Worm (Caenorhabditis elegans) whole organism, young adult: Measurements from ENCODE around the gene F57C7.4.
A peak's percentile ranks its signal among the peaks of the same experiment; 100 is the strongest.

ENCODE experiments used
- B0261.1 ChIP-seq: sonication (generic microtip); optimal IDR thresholded peaks from 2 replicates; lab custom pipeline; 2016; ENCODE audit warnings: mild to moderate bottlenecking, missing genetic modification characterization, moderate library complexity, missing compliant biosample characterization
- B0336.3 ChIP-seq: fragments of 200-800 bp; sonication (Bioruptor generic); IDR thresholded peaks from 2 replicates; pipeline ENCODE4 v1.3.6; 2022; ENCODE audit warnings: missing genetic modification characterization, missing compliant biosample characterization
- C06A6.2 ChIP-seq: fragments of 200-800 bp; sonication (Bioruptor generic); conservative IDR thresholded peaks from 2 replicates; pipeline ENCODE4 v1.3.6; 2022; ENCODE audit warnings: missing genetic modification characterization, missing compliant biosample characterization
- F22D6.2 ChIP-seq: sonication (generic microtip); optimal IDR thresholded peaks from 2 replicates; lab custom pipeline; 2016; ENCODE audit warnings: mild to moderate bottlenecking, missing genetic modification characterization, missing compliant biosample characterization
- K11D2.4 ChIP-seq: fragments of 200-800 bp; sonication (Bioruptor generic); IDR thresholded peaks from 2 replicates; pipeline ENCODE4 v1.3.6; 2022; ENCODE audit warnings: missing genetic modification reagents, missing genetic modification characterization, missing compliant biosample characterization
- T07F8.4 ChIP-seq: sonication (generic microtip); optimal IDR thresholded peaks from 2 replicates; lab custom pipeline; 2016; ENCODE audit warnings: mild to moderate bottlenecking, missing genetic modification characterization, moderate library complexity, missing compliant biosample characterization
- T26A5.8 ChIP-seq: sonication (generic microtip); optimal IDR thresholded peaks from 2 replicates; lab custom pipeline; 2016; ENCODE audit warnings: missing genetic modification characterization, missing compliant biosample characterization
- Y53F4B.3 ChIP-seq: fragments of 200-800 bp; sonication (Bioruptor generic); IDR thresholded peaks from 2 replicates; pipeline ENCODE4 v1.3.6; 2022; ENCODE audit warnings: missing genetic modification reagents, missing genetic modification characterization, missing compliant biosample characterization
- Y56A3A.18 ChIP-seq: fragments of 200-800 bp; sonication (Bioruptor generic); IDR thresholded peaks from 2 replicates; pipeline ENCODE4 v1.3.6; 2022; ENCODE audit warnings: missing genetic modification reagents, missing genetic modification characterization, missing compliant biosample characterization
- Y67H2A.10 ChIP-seq: fragments of 200-800 bp; sonication (Bioruptor generic); conservative IDR thresholded peaks from 2 replicates; pipeline ENCODE4 v1.3.6; 2022; ENCODE audit warnings: missing genetic modification reagents, missing genetic modification characterization, missing compliant biosample characterization
- ama-1 ChIP-seq, 3 experiments: fragments of 150-350 bp in 1 of 3; sonication (generic microtip) in 2 of 3; optimal IDR thresholded peaks; 2 replicates each; lab custom pipeline; 2014 to 2018; ENCODE audit warnings: missing biosample characterization in 2 of 3, missing genetic modification characterization in 2 of 3, missing genetic modification reagents in 2 of 3
- aptf-2 ChIP-seq: fragments of 200-800 bp; sonication (Bioruptor generic); conservative IDR thresholded peaks from 2 replicates; pipeline ENCODE4 v1.3.6; 2022; ENCODE audit warnings: missing genetic modification reagents, missing genetic modification characterization, missing compliant biosample characterization
- atf-7 ChIP-seq: sonication (generic microtip); optimal IDR thresholded peaks from 2 replicates; lab custom pipeline; 2017; ENCODE audit warnings: mild to moderate bottlenecking, missing genetic modification characterization, missing compliant biosample characterization
- attf-6 ChIP-seq: fragments of 200-800 bp; sonication (Bioruptor generic); IDR thresholded peaks from 2 replicates; pipeline ENCODE4 v1.3.6; 2022; ENCODE audit warnings: missing genetic modification reagents, missing genetic modification characterization, missing compliant biosample characterization
- bed-2 ChIP-seq: fragments of 200-800 bp; sonication (Bioruptor generic); IDR thresholded peaks from 2 replicates; pipeline ENCODE4 v1.3.6; 2022; ENCODE audit warnings: missing genetic modification reagents, missing genetic modification characterization, missing compliant biosample characterization
- cebp-1 ChIP-seq, 2 experiments: fragments of 200-800 bp in 1 of 2; sonication (Bioruptor generic) in 1 of 2; sonication (generic microtip) in 1 of 2; IDR thresholded peaks in 1 of 2; optimal IDR thresholded peaks in 1 of 2; 2 replicates each; pipeline versions ENCODE4 v1.3.6 to Lab custom; 2017 to 2022; ENCODE audit warnings: missing compliant biosample characterization in 2 of 2, missing genetic modification characterization in 2 of 2, mild to moderate bottlenecking in 1 of 2, missing genetic modification reagents in 1 of 2, moderate library complexity in 1 of 2
- ceh-79 ChIP-seq: sonication (generic microtip); optimal IDR thresholded peaks from 2 replicates; lab custom pipeline; 2017; ENCODE audit warnings: mild to moderate bottlenecking, missing genetic modification characterization, missing compliant biosample characterization
- die-1 ChIP-seq: sonication (generic microtip); optimal IDR thresholded peaks from 2 replicates; lab custom pipeline; 2016; ENCODE audit warnings: missing genotype, mild to moderate bottlenecking, missing genetic modification characterization, missing compliant biosample characterization
- egrh-3 ChIP-seq: fragments of 200-800 bp; sonication (Bioruptor generic); IDR thresholded peaks from 2 replicates; pipeline ENCODE4 v1.3.6; 2022; ENCODE audit warnings: missing genetic modification reagents, missing genetic modification characterization, missing compliant biosample characterization
- ets-4 ChIP-seq: fragments of 200-800 bp; sonication (Bioruptor generic); optimal IDR thresholded peaks from 2 replicates; lab custom pipeline; 2018; ENCODE audit warnings: mild to moderate bottlenecking, missing genetic modification characterization, missing compliant biosample characterization
- gei-17 ChIP-seq: fragments of 200-800 bp; sonication (Bioruptor generic); optimal IDR thresholded peaks from 2 replicates; lab custom pipeline; 2018; ENCODE audit warnings: mild to moderate bottlenecking, missing genetic modification characterization, missing compliant biosample characterization
- him-1 ChIP-seq: sonication (generic microtip); optimal IDR thresholded peaks from 2 replicates; lab custom pipeline; 2016; ENCODE audit warnings: missing genotype, missing genetic modification reagents, missing genetic modification characterization, missing compliant biosample characterization
- hlh-12 ChIP-seq: sonication (generic microtip); optimal IDR thresholded peaks from 2 replicates; lab custom pipeline; 2016; ENCODE audit warnings: missing genetic modification characterization, missing compliant biosample characterization
- hlh-26 ChIP-seq: fragments of 200-800 bp; sonication (Bioruptor generic); conservative IDR thresholded peaks from 2 replicates; pipeline ENCODE4 v1.3.6; 2022; ENCODE audit warnings: missing genetic modification reagents, missing genetic modification characterization, missing compliant biosample characterization
- lin-26 ChIP-seq: fragments of 200-800 bp; sonication (Bioruptor generic); IDR thresholded peaks from 2 replicates; pipeline ENCODE4 v1.3.6; 2022; ENCODE audit warnings: missing genetic modification reagents, missing genetic modification characterization, missing compliant biosample characterization
- lin-35 ChIP-seq, 3 experiments: fragments of 150-350 bp in 2 of 3; sonication (generic microtip) in 1 of 3; optimal IDR thresholded peaks; 2 replicates each; lab custom pipeline; 2014 to 2018; ENCODE audit warnings: missing biosample characterization in 3 of 3, missing genetic modification characterization in 3 of 3, missing genetic modification reagents in 3 of 3
- lir-1 ChIP-seq: fragments of 200-800 bp; sonication (Bioruptor generic); conservative IDR thresholded peaks from 2 replicates; pipeline ENCODE4 v1.3.6; 2022; ENCODE audit warnings: missing genetic modification reagents, missing genetic modification characterization, missing compliant biosample characterization
- mes-4 ChIP-seq: sonication (generic microtip); optimal IDR thresholded peaks from 2 replicates; lab custom pipeline; 2016; ENCODE audit warnings: missing genotype, missing genetic modification characterization, missing compliant biosample characterization
- nfya-2 ChIP-seq: fragments of 200-800 bp; sonication (Bioruptor generic); IDR thresholded peaks from 2 replicates; pipeline ENCODE4 v1.3.6; 2022; ENCODE audit warnings: missing genetic modification reagents, missing genetic modification characterization, missing compliant biosample characterization
- nfyb-1 ChIP-seq: fragments of 200-800 bp; sonication (Bioruptor generic); IDR thresholded peaks from 2 replicates; pipeline ENCODE4 v1.3.6; 2022; ENCODE audit warnings: missing genetic modification reagents, missing genetic modification characterization, missing compliant biosample characterization
- nhr-179 ChIP-seq: sonication (generic microtip); optimal IDR thresholded peaks from 2 replicates; lab custom pipeline; 2016; ENCODE audit warnings: mild to moderate bottlenecking, missing genetic modification characterization, missing compliant biosample characterization
- nhr-80 ChIP-seq: sonication (generic microtip); optimal IDR thresholded peaks from 2 replicates; lab custom pipeline; 2016; ENCODE audit warnings: missing genetic modification characterization, missing compliant biosample characterization
- pbrm-1 ChIP-seq: fragments of 200-800 bp; sonication (Bioruptor generic); IDR thresholded peaks from 2 replicates; pipeline ENCODE4 v1.3.6; 2022; ENCODE audit warnings: missing genetic modification reagents, missing genetic modification characterization, missing compliant biosample characterization
- rcor-1 ChIP-seq: fragments of 200-800 bp; sonication (Bioruptor generic); IDR thresholded peaks from 2 replicates; pipeline ENCODE4 v1.3.6; 2022; ENCODE audit warnings: missing genetic modification reagents, missing genetic modification characterization, missing compliant biosample characterization
- snpc-1.3 ChIP-seq: sonication (generic microtip); optimal IDR thresholded peaks from 2 replicates; lab custom pipeline; 2017; ENCODE audit warnings: missing genetic modification characterization, mild to moderate bottlenecking, missing compliant biosample characterization, antibody characterized with exemption, moderate library complexity, missing genotype, missing genetic modification reagents; ENCODE audit not compliant: insufficient read depth
- snpc-3.4 ChIP-seq: sonication (generic microtip); optimal IDR thresholded peaks from 2 replicates; lab custom pipeline; 2017; ENCODE audit warnings: missing genetic modification characterization, mild to moderate bottlenecking, missing compliant biosample characterization, antibody characterized with exemption, moderate library complexity, missing genotype, missing genetic modification reagents
- somi-1 ChIP-seq: fragments of 200-800 bp; sonication (Bioruptor generic); optimal IDR thresholded peaks from 2 replicates; lab custom pipeline; 2018; ENCODE audit warnings: mild to moderate bottlenecking, missing genetic modification characterization, missing compliant biosample characterization
- tbp1 ChIP-seq: fragments of 200-800 bp; sonication (Bioruptor generic); optimal IDR thresholded peaks from 2 replicates; lab custom pipeline; 2018; ENCODE audit warnings: mild to moderate bottlenecking, missing genetic modification characterization, missing compliant biosample characterization
- tlf-1 ChIP-seq: fragments of 200-800 bp; sonication (Bioruptor generic); optimal IDR thresholded peaks from 2 replicates; lab custom pipeline; 2018; ENCODE audit warnings: mild to moderate bottlenecking, missing genetic modification characterization, missing compliant biosample characterization
- unc-62 ChIP-seq: fragments of 150-350 bp; optimal IDR thresholded peaks from 2 replicates; lab custom pipeline; 2014; ENCODE audit warnings: missing biosample characterization, missing genetic modification reagents, missing genetic modification characterization
- zfh-2 ChIP-seq: fragments of 200-800 bp; sonication (Bioruptor generic); conservative IDR thresholded peaks from 2 replicates; pipeline ENCODE4 v1.3.6; 2022; ENCODE audit warnings: missing genetic modification reagents, missing genetic modification characterization, missing compliant biosample characterization
- zim-3 ChIP-seq: sonication (generic microtip); optimal IDR thresholded peaks from 2 replicates; lab custom pipeline; 2017; ENCODE audit warnings: mild to moderate bottlenecking, missing genetic modification characterization, moderate library complexity, missing compliant biosample characterization
- ztf-3 ChIP-seq: fragments of 200-800 bp; sonication (Bioruptor generic); optimal IDR thresholded peaks from 2 replicates; lab custom pipeline; 2018; ENCODE audit warnings: mild to moderate bottlenecking, missing genetic modification characterization, missing compliant biosample characterization
- ztf-6 ChIP-seq: fragments of 200-800 bp; sonication (Bioruptor generic); IDR thresholded peaks from 2 replicates; pipeline ENCODE4 v1.3.6; 2022; ENCODE audit warnings: missing genetic modification reagents, missing genetic modification characterization, missing compliant biosample characterization

The F57C7.4 gene

DNA sequence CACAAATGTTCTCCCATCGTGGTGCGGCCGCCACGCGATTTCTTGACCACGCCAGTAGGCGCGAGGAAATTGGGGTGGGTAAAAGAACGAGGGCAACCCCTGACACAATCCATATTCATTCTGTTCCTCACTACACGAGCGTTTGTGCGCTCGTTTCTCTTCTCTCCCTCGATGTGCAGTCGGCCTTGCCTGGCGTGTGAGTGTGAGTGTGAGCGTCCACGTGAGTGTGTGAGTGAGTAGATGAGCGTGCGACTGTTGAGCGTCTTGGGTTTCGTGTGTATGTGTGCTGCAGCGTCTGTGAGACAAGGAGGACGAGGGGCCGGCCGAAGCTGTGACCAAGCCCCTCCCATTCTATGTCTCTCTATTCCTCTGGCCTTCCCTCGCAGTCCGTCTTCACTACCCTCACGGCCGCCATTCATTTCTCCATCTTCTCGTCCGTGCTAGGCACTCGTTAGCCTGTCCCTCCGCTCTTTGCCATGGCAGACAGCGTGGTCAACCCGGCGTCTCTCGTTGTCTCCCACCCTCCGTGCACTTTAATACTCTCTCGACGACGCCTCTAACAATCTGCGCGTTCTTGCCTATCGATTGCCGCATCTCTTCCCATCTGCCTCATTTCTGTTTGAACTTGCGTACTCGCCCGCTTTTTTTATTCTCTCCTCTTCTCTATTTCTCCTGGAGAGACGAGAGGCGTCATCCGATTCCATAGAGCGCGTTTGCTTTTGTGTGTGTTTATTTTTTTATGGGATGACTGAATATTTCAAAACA, 20.8 kb downstream of the F57C7.4 start (continued):
- TF ChIP-seq tbp1 (GFP tag; lab: Kevin White, UChicago) (peak; percentile 49), ztf-3 (no peak), die-1 (tag; lab: Kevin White, UChicago) (peak; percentile 79), tlf-1 (GFP tag; lab: Kevin White, UChicago) (peak; percentile 62), cebp-1 (GFP tag; IDR thresholded peaks at IDR 0.05; lab: Robert Waterston, UW) (no peak), cebp-1 (tag; optimal IDR thresholded peaks at IDR 0.05; lab: Kevin White, UChicago) (peak; percentile 89), somi-1 (GFP tag; lab: Kevin White, UChicago) (peak; percentile 81), pbrm-1 (peak; percentile 40), B0336.3 (GFP tag; lab: Robert Waterston, UW) (peak; percentile 96), him-1 (no peak), snpc-1.3 (tag; lab: Kevin White, UChicago) (no peak), Y53F4B.3 (no peak), gei-17 (GFP tag; lab: Kevin White, UChicago) (peak; percentile 88), zfh-2 (GFP tag; lab: Robert Waterston, UW) (peak; percentile 100), nhr-179 (tag; lab: Kevin White, UChicago) (no peak), mes-4 (tag; lab: Kevin White, UChicago) (no peak), lin-35 (GFP tag; optimal IDR thresholded peaks at IDR 0.05; lab: Kevin White, UChicago) (peak in 1 of 3 experiments; percentile 74), C06A6.2 (GFP tag; lab: Robert Waterston, UW) (peak; percentile 68; the same call in 1 of the 2 replicates), T07F8.4 (tag; lab: Kevin White, UChicago) (peak; percentile 29), ceh-79 (tag; lab: Kevin White, UChicago) (peak; percentile 72), K11D2.4 (GFP tag; lab: Robert Waterston, UW) (peak; percentile 59), nhr-80 (tag; lab: Kevin White, UChicago) (peak; percentile 98), ama-1 (optimal IDR thresholded peaks at IDR 0.05; lab: Kevin White, UChicago) (peak; percentile 45), ama-1 (GFP tag; optimal IDR thresholded peaks at IDR 0.05; lab: Kevin White, UChicago) (no peak), nfyb-1 (GFP tag; lab: Robert Waterston, UW) (peak; percentile 88), B0261.1 (peak; percentile 17), attf-6 (no peak), F22D6.2 (tag; lab: Kevin White, UChicago) (peak; percentile 50), lir-1 (peak; percentile 98), lin-26 (GFP tag; lab: Robert Waterston, UW) (peak; percentile 78), Y56A3A.18 (GFP tag; lab: Robert Waterston, UW) (peak; percentile 76; the same call in 1 of the 2 replicates), rcor-1 (GFP tag; lab: Robert Waterston, UW) (peak; percentile 25), hlh-12 (tag; lab: Kevin White, UChicago) (no peak), ztf-6 (GFP tag; lab: Robert Waterston, UW) (no peak), nfya-2 (GFP tag; lab: Robert Waterston, UW) (no peak), zim-3 (peak; percentile 52), snpc-3.4 (tag; lab: Kevin White, UChicago) (peak; percentile 43), aptf-2 (GFP tag; lab: Robert Waterston, UW) (no peak), hlh-26 (GFP tag; lab: Robert Waterston, UW) (no peak), Y67H2A.10 (GFP tag; lab: Robert Waterston, UW) (peak; percentile 40; the same call in 1 of the 2 replicates), bed-2 (GFP tag; lab: Robert Waterston, UW) (peak; percentile 39; the same call in 1 of the 2 replicates), unc-62 (GFP tag; lab: Kevin White, UChicago) (peak; percentile 28), ets-4 (GFP tag; lab: Kevin White, UChicago) (peak; percentile 52), T26A5.8 (no peak), egrh-3 (peak; percentile 86), atf-7 (tag; lab: Kevin White, UChicago) (peak; percentile 89)
